Worm (Caenorhabditis elegans): ENCODE measurements around the gene suf-1.

- no peak for TF ChIP-seq B0310.2 (tag; optimal IDR thresholded peaks at IDR 0.05)
- TF ChIP-seq scrt-1 (GFP tag; IDR thresholded peaks at IDR 0.05) = no peak
- TF ChIP-seq ama-1 (optimal IDR thresholded peaks at IDR 0.05) = no peak
- TF ChIP-seq ceh-13 (GFP tag; optimal IDR thresholded peaks at IDR 0.05) = no peak
- TF ChIP-seq hnd-1 (tag; optimal IDR thresholded peaks at IDR 0.05) = no peak
- no peak for TF ChIP-seq hmbx-1 (tag; optimal IDR thresholded peaks at IDR 0.05)
- no peak for TF ChIP-seq sea-1 (GFP tag; conservative IDR thresholded peaks at IDR 0.05)
- TF ChIP-seq pes-1 (GFP tag; IDR thresholded peaks at IDR 0.05) = no peak
- no peak for TF ChIP-seq aly-1 (tag; optimal IDR thresholded peaks at IDR 0.05)
- TF ChIP-seq flt-1 (GFP tag; IDR thresholded peaks at IDR 0.05) = no peak
- TF ChIP-seq F13C5.2 (tag; optimal IDR thresholded peaks at IDR 0.05) = no peak
- no peak for TF ChIP-seq ets-7 (tag; optimal IDR thresholded peaks at IDR 0.05)
- TF ChIP-seq ceh-36 (tag; optimal IDR thresholded peaks at IDR 0.05) = no peak
Observed at ce11 chrII:8650644-8651159, 47.1 kb downstream of the suf-1 start, which contains the start of gene pyr-1.
